Worm (Caenorhabditis elegans) whole organism, young adult: Measurements from ENCODE around the gene acr-8.

Experiments
- C17E4.6 ChIP-seq: fragments of 200-800 bp; sonication (Bioruptor generic); IDR thresholded peaks from 2 replicates; pipeline ENCODE4 v1.3.6; 2022; ENCODE audit warnings: missing genetic modification reagents, missing genetic modification characterization, missing compliant biosample characterization
- F10E7.11 ChIP-seq: sonication (generic microtip); optimal IDR thresholded peaks from 2 replicates; lab custom pipeline; 2017; ENCODE audit warnings: mild to moderate bottlenecking, missing genetic modification characterization, moderate library complexity, missing compliant biosample characterization
- F22D6.2 ChIP-seq: sonication (generic microtip); optimal IDR thresholded peaks from 2 replicates; lab custom pipeline; 2016; ENCODE audit warnings: mild to moderate bottlenecking, missing genetic modification characterization, missing compliant biosample characterization
- F52B5.7 ChIP-seq: sonication (generic microtip); optimal IDR thresholded peaks from 2 replicates; lab custom pipeline; 2016; ENCODE audit warnings: mild to moderate bottlenecking, missing genetic modification characterization, missing compliant biosample characterization
- T26A5.8 ChIP-seq: sonication (generic microtip); optimal IDR thresholded peaks from 2 replicates; lab custom pipeline; 2016; ENCODE audit warnings: missing genetic modification characterization, missing compliant biosample characterization
- Y53G8AR.9 ChIP-seq: fragments of 200-800 bp; sonication (Bioruptor generic); conservative IDR thresholded peaks from 2 replicates; pipeline ENCODE4 v1.3.6; 2022; ENCODE audit warnings: missing genetic modification reagents, missing genetic modification characterization, missing compliant biosample characterization
- ZK185.1 ChIP-seq: sonication (generic microtip); optimal IDR thresholded peaks from 2 replicates; lab custom pipeline; 2016; ENCODE audit warnings: mild to moderate bottlenecking, missing genetic modification characterization, missing compliant biosample characterization; ENCODE audit not compliant: poor library complexity, severe bottlenecking
- atf-7 ChIP-seq: sonication (generic microtip); optimal IDR thresholded peaks from 2 replicates; lab custom pipeline; 2017; ENCODE audit warnings: mild to moderate bottlenecking, missing genetic modification characterization, missing compliant biosample characterization
- attf-5 ChIP-seq: fragments of 200-800 bp; sonication (Bioruptor generic); optimal IDR thresholded peaks from 2 replicates; lab custom pipeline; 2018; ENCODE audit warnings: mild to moderate bottlenecking, missing genetic modification characterization, missing compliant biosample characterization
- cebp-1 ChIP-seq, 2 experiments: fragments of 200-800 bp in 1 of 2; sonication (Bioruptor generic) in 1 of 2; sonication (generic microtip) in 1 of 2; IDR thresholded peaks in 1 of 2; optimal IDR thresholded peaks in 1 of 2; 2 replicates each; pipeline versions ENCODE4 v1.3.6 to Lab custom; 2017 to 2022; ENCODE audit warnings: missing compliant biosample characterization in 2 of 2, missing genetic modification characterization in 2 of 2, mild to moderate bottlenecking in 1 of 2, missing genetic modification reagents in 1 of 2, moderate library complexity in 1 of 2
- cebp-2 ChIP-seq: fragments of 200-800 bp; sonication (Bioruptor generic); IDR thresholded peaks from 2 replicates; pipeline ENCODE4 v1.3.6; 2022; ENCODE audit warnings: missing genetic modification characterization, missing compliant biosample characterization
- chd-7 ChIP-seq: sonication (generic microtip); optimal IDR thresholded peaks from 2 replicates; lab custom pipeline; 2016; ENCODE audit warnings: mild to moderate bottlenecking, missing genetic modification characterization, moderate library complexity, missing compliant biosample characterization
- dox-1 ChIP-seq: fragments of 200-800 bp; sonication (Bioruptor generic); IDR thresholded peaks from 2 replicates; pipeline ENCODE4 v1.3.6; 2022; ENCODE audit warnings: missing genetic modification reagents, missing genetic modification characterization, missing compliant biosample characterization
- efl-1 ChIP-seq: fragments of 150-350 bp; optimal IDR thresholded peaks from 2 replicates; lab custom pipeline; 2014; ENCODE audit warnings: missing biosample characterization, missing genetic modification reagents, missing genetic modification characterization
- egrh-3 ChIP-seq: fragments of 200-800 bp; sonication (Bioruptor generic); IDR thresholded peaks from 2 replicates; pipeline ENCODE4 v1.3.6; 2022; ENCODE audit warnings: missing genetic modification reagents, missing genetic modification characterization, missing compliant biosample characterization
- ets-4 ChIP-seq: fragments of 200-800 bp; sonication (Bioruptor generic); optimal IDR thresholded peaks from 2 replicates; lab custom pipeline; 2018; ENCODE audit warnings: mild to moderate bottlenecking, missing genetic modification characterization, missing compliant biosample characterization
- gei-17 ChIP-seq: fragments of 200-800 bp; sonication (Bioruptor generic); optimal IDR thresholded peaks from 2 replicates; lab custom pipeline; 2018; ENCODE audit warnings: mild to moderate bottlenecking, missing genetic modification characterization, missing compliant biosample characterization
- hmg-1.2 ChIP-seq: fragments of 200-800 bp; sonication (Bioruptor generic); IDR thresholded peaks from 2 replicates; pipeline ENCODE4 v1.3.6; 2022; ENCODE audit warnings: missing genetic modification reagents, missing genetic modification characterization, missing compliant biosample characterization
- let-607 ChIP-seq, 2 experiments: fragments of 200-800 bp in 1 of 2; sonication (Bioruptor generic) in 1 of 2; sonication (generic microtip) in 1 of 2; optimal IDR thresholded peaks; 2 replicates each; lab custom pipeline; 2016 to 2018; ENCODE audit warnings: mild to moderate bottlenecking in 2 of 2, missing compliant biosample characterization in 2 of 2, missing genetic modification characterization in 2 of 2, moderate library complexity in 2 of 2, missing genotype in 1 of 2
- lin-35 ChIP-seq, 3 experiments: fragments of 150-350 bp in 2 of 3; sonication (generic microtip) in 1 of 3; optimal IDR thresholded peaks; 2 replicates each; lab custom pipeline; 2014 to 2018; ENCODE audit warnings: missing biosample characterization in 3 of 3, missing genetic modification characterization in 3 of 3, missing genetic modification reagents in 3 of 3
- lin-40 ChIP-seq: sonication (generic microtip); optimal IDR thresholded peaks from 2 replicates; lab custom pipeline; 2016; ENCODE audit warnings: missing genetic modification characterization, mild to moderate bottlenecking, missing compliant biosample characterization, missing genotype, missing genetic modification reagents
- lir-1 ChIP-seq: fragments of 200-800 bp; sonication (Bioruptor generic); conservative IDR thresholded peaks from 2 replicates; pipeline ENCODE4 v1.3.6; 2022; ENCODE audit warnings: missing genetic modification reagents, missing genetic modification characterization, missing compliant biosample characterization
- madf-6 ChIP-seq: fragments of 200-800 bp; sonication (Bioruptor generic); IDR thresholded peaks from 2 replicates; pipeline ENCODE4 v1.3.6; 2022; ENCODE audit warnings: missing genetic modification reagents, missing genetic modification characterization, missing compliant biosample characterization
- nfya-1 ChIP-seq: sonication (generic microtip); optimal IDR thresholded peaks from 2 replicates; lab custom pipeline; 2017; ENCODE audit warnings: antibody characterized with exemption, missing compliant biosample characterization, missing genetic modification characterization, borderline replicate concordance; ENCODE audit not compliant: insufficient read depth
- nfya-2 ChIP-seq: fragments of 200-800 bp; sonication (Bioruptor generic); IDR thresholded peaks from 2 replicates; pipeline ENCODE4 v1.3.6; 2022; ENCODE audit warnings: missing genetic modification reagents, missing genetic modification characterization, missing compliant biosample characterization
- nfyb-1 ChIP-seq: fragments of 200-800 bp; sonication (Bioruptor generic); IDR thresholded peaks from 2 replicates; pipeline ENCODE4 v1.3.6; 2022; ENCODE audit warnings: missing genetic modification reagents, missing genetic modification characterization, missing compliant biosample characterization
- nhr-120 ChIP-seq: fragments of 200-800 bp; sonication (Bioruptor generic); IDR thresholded peaks from 2 replicates; pipeline ENCODE4 v1.3.6; 2022; ENCODE audit warnings: missing genetic modification characterization, missing compliant biosample characterization
- nhr-179 ChIP-seq: sonication (generic microtip); optimal IDR thresholded peaks from 2 replicates; lab custom pipeline; 2016; ENCODE audit warnings: mild to moderate bottlenecking, missing genetic modification characterization, missing compliant biosample characterization
- nhr-80 ChIP-seq: sonication (generic microtip); optimal IDR thresholded peaks from 2 replicates; lab custom pipeline; 2016; ENCODE audit warnings: missing genetic modification characterization, missing compliant biosample characterization
- pha-4 ChIP-seq: fragments of 150-350 bp; sonication (generic microtip); optimal IDR thresholded peaks from 2 replicates; lab custom pipeline; 2014; ENCODE audit warnings: missing biosample characterization, missing genetic modification reagents, missing genetic modification characterization
- sdz-38 ChIP-seq: sonication (generic microtip); optimal IDR thresholded peaks from 2 replicates; lab custom pipeline; 2016; ENCODE audit warnings: missing genotype, missing genetic modification characterization, missing compliant biosample characterization
- tlf-1 ChIP-seq: fragments of 200-800 bp; sonication (Bioruptor generic); optimal IDR thresholded peaks from 2 replicates; lab custom pipeline; 2018; ENCODE audit warnings: mild to moderate bottlenecking, missing genetic modification characterization, missing compliant biosample characterization
- unc-130 ChIP-seq: sonication (generic microtip); optimal IDR thresholded peaks from 2 replicates; lab custom pipeline; 2016; ENCODE audit warnings: missing genetic modification reagents, missing genetic modification characterization, missing compliant biosample characterization
- zfh-2 ChIP-seq: fragments of 200-800 bp; sonication (Bioruptor generic); conservative IDR thresholded peaks from 2 replicates; pipeline ENCODE4 v1.3.6; 2022; ENCODE audit warnings: missing genetic modification reagents, missing genetic modification characterization, missing compliant biosample characterization
- ztf-3 ChIP-seq: fragments of 200-800 bp; sonication (Bioruptor generic); optimal IDR thresholded peaks from 2 replicates; lab custom pipeline; 2018; ENCODE audit warnings: mild to moderate bottlenecking, missing genetic modification characterization, missing compliant biosample characterization

Gene acr-8

DNA sequence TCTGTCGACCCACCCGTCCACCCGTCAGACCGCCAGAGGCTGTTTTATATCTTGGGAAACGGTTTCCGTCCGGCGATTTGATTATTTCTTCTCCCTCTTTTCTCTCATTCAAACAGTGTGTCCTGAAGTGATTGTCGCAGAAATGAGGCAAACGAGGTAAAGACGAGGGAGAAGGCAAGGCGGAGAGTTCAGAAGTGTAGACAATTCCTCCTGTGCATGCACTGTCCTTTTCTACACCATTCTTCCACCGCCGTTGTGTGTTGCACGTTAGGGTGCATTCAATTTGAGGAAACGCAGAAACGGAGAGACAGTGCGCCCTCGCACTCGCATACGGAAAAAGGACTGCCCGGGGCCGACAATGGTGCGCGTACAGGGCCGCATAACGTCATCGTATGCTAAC lies 16.9 kb upstream of the acr-8 start:
- TF ChIP-seq madf-6 (GFP tag; lab: Robert Waterston, UW) (0 out of 2 replicates have a peak, but pooled peaks have one; percentile 7), atf-7 (tag; lab: Kevin White, UChicago) (no peak), ets-4 (peak; percentile 77), cebp-1 (GFP tag; IDR thresholded peaks at IDR 0.05; lab: Robert Waterston, UW) (no peak), cebp-1 (tag; optimal IDR thresholded peaks at IDR 0.05; lab: Kevin White, UChicago) (peak; percentile 30), sdz-38 (no peak), lin-35 (GFP tag; optimal IDR thresholded peaks at IDR 0.05; lab: Kevin White, UChicago) (no peak), F52B5.7 (tag; lab: Kevin White, UChicago) (no peak), nhr-120 (GFP tag; lab: Robert Waterston, UW) (no peak), nhr-179 (no peak), nfyb-1 (GFP tag; lab: Robert Waterston, UW) (0 out of 2 replicates have a peak, but pooled peaks have one; percentile 20), dox-1 (GFP tag; lab: Robert Waterston, UW) (peak; percentile 81), hmg-1.2 (peak; percentile 54; the same call in 1 of the 2 replicates), nhr-80 (tag; lab: Kevin White, UChicago) (peak; percentile 81), attf-5 (GFP tag; lab: Kevin White, UChicago) (peak; percentile 3)

DNA sequence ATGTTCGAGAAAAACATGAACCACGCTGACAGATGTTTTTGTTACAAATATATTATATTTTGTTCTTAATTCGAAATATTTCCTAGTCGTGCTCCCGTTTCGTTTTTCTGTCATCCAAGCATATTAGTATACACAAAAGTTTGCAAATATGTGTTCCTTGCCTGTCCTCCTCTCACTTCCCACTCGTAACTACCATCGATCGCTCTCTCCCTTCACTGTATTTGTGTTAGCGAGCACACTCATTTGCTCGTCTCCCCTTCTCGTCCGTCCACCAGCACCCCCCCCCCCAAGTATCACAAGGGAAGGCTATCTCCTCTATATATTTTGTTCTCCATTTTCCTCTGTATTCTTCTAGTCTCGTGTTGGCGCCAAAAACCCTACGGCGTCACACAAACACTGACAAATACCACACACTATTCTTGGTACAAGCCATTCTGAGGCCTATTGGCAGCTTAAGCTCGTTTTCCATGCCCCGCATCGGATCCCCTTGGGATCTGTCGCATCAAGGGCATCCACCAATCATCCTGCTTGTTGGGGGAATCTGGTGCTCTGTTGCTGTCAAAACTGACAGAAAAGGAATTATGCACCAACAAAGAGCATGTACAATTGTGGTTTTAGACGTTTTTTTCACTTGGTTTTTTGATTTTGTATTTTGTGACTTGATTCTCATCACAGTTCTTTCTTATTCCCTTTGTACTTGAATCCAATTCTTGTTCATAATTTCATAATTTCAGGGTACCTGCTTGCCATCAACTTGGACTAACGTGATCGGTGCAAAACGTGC lies 15.8 kb upstream of the acr-8 start, which contains the start of gene pkn-1:
pkn-1 (plus strand) TSS at position 734 of the 784 bp plus-strand sequence.
- no peak for TF ChIP-seq efl-1 (GFP tag; lab: Kevin White, UChicago)
- no peak for TF ChIP-seq nfya-2 (GFP tag; lab: Robert Waterston, UW)
- no peak for TF ChIP-seq ztf-3 (GFP tag; lab: Kevin White, UChicago)
- peak; percentile 39; the same call in 1 of the 2 replicates for TF ChIP-seq egrh-3 (GFP tag; lab: Robert Waterston, UW)
- TF ChIP-seq gei-17 (GFP tag; lab: Kevin White, UChicago) = no peak
- TF ChIP-seq nhr-80 (tag; lab: Kevin White, UChicago) = peak; percentile 21
- TF ChIP-seq chd-7 (tag; lab: Kevin White, UChicago) = peak; percentile 45
- no peak for TF ChIP-seq ets-4
- TF ChIP-seq dox-1 (GFP tag; lab: Robert Waterston, UW) = peak; percentile 30; the same call in 1 of the 2 replicates
- TF ChIP-seq zfh-2 = peak; percentile 43; the same call in 1 of the 2 replicates
- TF ChIP-seq F10E7.11 (tag; lab: Kevin White, UChicago) = no peak

- TF ChIP-seq C17E4.6 = no peak
- TF ChIP-seq lin-40 (tag; lab: Kevin White, UChicago) = no peak
- TF ChIP-seq ZK185.1 (tag; lab: Kevin White, UChicago) = no peak
- no peak for TF ChIP-seq F52B5.7 (tag; lab: Kevin White, UChicago)
- TF ChIP-seq Y53G8AR.9 = no peak
- no peak for TF ChIP-seq nfya-1 (tag; lab: Kevin White, UChicago)
- no peak for TF ChIP-seq unc-130 (GFP tag; lab: Kevin White, UChicago)
- no peak for TF ChIP-seq tlf-1
- no peak for TF ChIP-seq pha-4 (tag; lab: Kevin White, UChicago)
- no peak for TF ChIP-seq let-607 (tag; optimal IDR thresholded peaks at IDR 0.05; lab: Kevin White, UChicago)
- no peak for TF ChIP-seq efl-1 (GFP tag; lab: Kevin White, UChicago)
- no peak for TF ChIP-seq F22D6.2 (tag; lab: Kevin White, UChicago)
- TF ChIP-seq lir-1 (GFP tag; lab: Robert Waterston, UW) = no peak
- TF ChIP-seq T26A5.8 (tag; lab: Kevin White, UChicago) = no peak
- TF ChIP-seq cebp-2 = no peak
- TF ChIP-seq, all 124 proteins: peak for 0
Measured at ce11 chrX:10401118-10401517, 11.4 kb upstream of the acr-8 start.
